Worm (Caenorhabditis elegans): Measurements from ENCODE around the gene fkb-1.

DNA sequence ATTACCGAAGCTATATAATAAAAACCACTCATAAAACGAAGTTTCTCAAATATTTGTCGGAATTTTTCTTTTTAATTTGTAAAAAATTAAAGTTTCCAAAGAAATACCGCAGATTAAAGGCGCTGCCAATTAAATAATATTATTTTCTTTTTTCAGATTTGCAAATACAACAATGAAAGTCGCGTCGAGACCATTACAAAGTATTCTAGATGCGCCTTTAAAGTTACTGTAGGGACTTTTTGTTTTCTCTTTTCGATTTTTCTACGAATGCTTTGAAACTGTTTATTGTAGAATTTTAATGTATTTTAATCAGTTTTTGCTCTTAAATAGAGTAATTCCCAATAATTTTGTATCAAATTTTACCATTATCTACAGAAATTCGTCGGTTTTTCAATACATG is 1.8 kb downstream of the fkb-1 start:
- TF ChIP-seq sox-4 (tag; optimal IDR thresholded peaks at IDR 0.05): no peak
- TF ChIP-seq pqm-1 (tag; optimal IDR thresholded peaks at IDR 0.05): no peak
- no peak for TF ChIP-seq sdc-2 (tag; optimal IDR thresholded peaks at IDR 0.05)
- TF ChIP-seq ceh-34 (tag; optimal IDR thresholded peaks at IDR 0.05): no peak
- TF ChIP-seq dmd-4 (tag; optimal IDR thresholded peaks at IDR 0.05; ENCODE audit: borderline replicate concordance): no peak
- no peak for TF ChIP-seq pat-9 (tag; optimal IDR thresholded peaks at IDR 0.05)
- no peak for TF ChIP-seq unc-55 (GFP tag; optimal IDR thresholded peaks at IDR 0.05)
- no peak for TF ChIP-seq ama-1 (optimal IDR thresholded peaks at IDR 0.05)
- TF ChIP-seq ceh-9 (tag; optimal IDR thresholded peaks at IDR 0.05): no peak
- no peak for TF ChIP-seq unc-42 (tag; optimal IDR thresholded peaks at IDR 0.05)

Data from whole organism, late embryonic.